Worm (Caenorhabditis elegans): ENCODE measurements around the gene nbs-1.

nbs-1 gene

DNA sequence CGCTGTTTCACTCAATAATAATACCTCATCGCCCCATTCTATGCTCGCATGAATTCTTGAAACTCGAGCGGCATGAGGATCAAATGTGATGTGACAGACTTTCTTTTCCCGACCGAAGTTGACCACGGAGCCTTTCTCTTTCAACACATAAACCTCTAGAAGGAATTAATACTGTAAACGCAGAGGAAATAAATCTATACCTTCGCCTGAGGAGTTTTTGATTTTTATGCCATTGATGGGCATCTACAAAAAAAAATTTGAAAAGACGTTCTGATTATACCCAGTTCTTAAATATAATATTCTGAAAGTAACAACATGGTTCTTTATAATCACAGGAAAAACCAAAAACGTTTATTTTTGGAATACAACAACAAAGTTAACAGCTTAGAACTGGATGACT is at the start of gene nbs-1:
TSS of gene nbs-1 (minus strand) at position 246 of the 400 bp plus-strand sequence.
- TF ChIP-seq nhr-237 (tag; optimal IDR thresholded peaks at IDR 0.05) (no peak), pha-4 (tag; optimal IDR thresholded peaks at IDR 0.05) (no peak), nhr-23 (tag; optimal IDR thresholded peaks at IDR 0.05) (no peak), skn-1 (tag; optimal IDR thresholded peaks at IDR 0.05) (no peak), unc-39 (tag; optimal IDR thresholded peaks at IDR 0.05) (no peak), nhr-12 (tag; optimal IDR thresholded peaks at IDR 0.05) (no peak), eor-1 (tag; optimal IDR thresholded peaks at IDR 0.05) (no peak), R02D3.7 (tag; optimal IDR thresholded peaks at IDR 0.05) (no peak), ZK546.5 (tag; optimal IDR thresholded peaks at IDR 0.05) (no peak), fkh-10 (GFP tag; optimal IDR thresholded peaks at IDR 0.05) (no peak)

- no peak for TF ChIP-seq unc-62 (GFP tag; optimal IDR thresholded peaks at IDR 0.05)
- no peak for TF ChIP-seq snpc-4 (tag; optimal IDR thresholded peaks at IDR 0.05)
Measured at ce11 chrII:11142571-11142970, 46.3 kb upstream of the nbs-1 start, which contains the start of gene arrd-6. TSS of gene arrd-6 (plus strand) at chrII:11142739.

DNA sequence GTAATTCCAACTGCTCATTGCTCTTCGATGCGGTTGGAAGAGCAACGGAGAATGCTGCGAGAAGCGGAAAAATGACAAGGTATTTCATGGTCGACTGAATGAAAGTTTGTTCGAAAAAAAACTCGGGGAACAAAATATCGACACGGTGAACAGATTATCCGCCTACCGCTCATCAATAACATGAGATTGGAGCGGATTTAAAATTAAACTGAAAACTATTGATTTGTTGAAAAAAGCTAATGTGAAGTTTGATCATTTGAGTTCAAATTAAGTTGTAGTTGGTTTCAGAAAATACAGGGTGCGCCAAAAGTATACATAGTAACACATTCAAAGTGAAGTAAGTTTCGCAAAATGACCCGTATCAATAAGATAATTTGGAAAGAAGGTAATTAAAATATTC is 43.9 kb upstream of the nbs-1 start, which contains the start of gene F40F8.4:
TSS of gene F40F8.4 (minus strand) at position 101 of the 400 bp plus-strand sequence.
- TF ChIP-seq tbx-2 (tag; optimal IDR thresholded peaks at IDR 0.05) (no peak), egl-5 (tag; optimal IDR thresholded peaks at IDR 0.05) (no peak), lin-39 (tag; optimal IDR thresholded peaks at IDR 0.05) (no peak), ceh-82 (tag; optimal IDR thresholded peaks at IDR 0.05) (no peak), ama-1 (optimal IDR thresholded peaks at IDR 0.05) (no peak), nhr-76 (tag; optimal IDR thresholded peaks at IDR 0.05) (no peak), pqm-1 (tag; optimal IDR thresholded peaks at IDR 0.05) (no peak)

DNA sequence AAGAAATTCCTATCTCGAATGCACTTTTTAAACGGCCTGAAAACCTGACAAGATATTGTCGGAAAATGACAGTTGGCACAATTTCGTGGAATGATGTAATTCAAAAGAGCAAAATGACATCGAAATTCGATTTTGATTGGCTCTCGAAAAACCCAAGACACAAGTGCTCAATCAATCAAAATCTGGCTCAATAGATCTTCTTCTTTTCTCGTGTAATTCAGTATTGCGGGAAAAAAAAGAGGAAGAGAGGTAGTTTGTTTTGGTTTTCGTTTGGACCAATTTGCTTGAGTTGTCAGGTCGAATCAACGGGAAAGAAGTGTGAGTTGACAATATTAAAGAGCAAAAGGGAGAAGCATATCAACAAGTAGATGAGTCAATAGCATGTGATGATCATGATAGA is 39.5 kb upstream of the nbs-1 start:
- no peak for TF ChIP-seq nhr-237 (tag; optimal IDR thresholded peaks at IDR 0.05)
- no peak for TF ChIP-seq skn-1 (tag; optimal IDR thresholded peaks at IDR 0.05)
- no peak for TF ChIP-seq ceh-28 (tag; optimal IDR thresholded peaks at IDR 0.05)
- TF ChIP-seq pha-4 (tag; optimal IDR thresholded peaks at IDR 0.05), result peak; percentile 32
- no peak for TF ChIP-seq daf-12 (tag; optimal IDR thresholded peaks at IDR 0.05)
- no peak for TF ChIP-seq ceh-82 (tag; optimal IDR thresholded peaks at IDR 0.05)
- TF ChIP-seq nfya-1 (tag; optimal IDR thresholded peaks at IDR 0.05; ENCODE audit: insufficient read depth), result peak; percentile 44
- TF ChIP-seq nhr-23 (tag; optimal IDR thresholded peaks at IDR 0.05), result no peak
- TF ChIP-seq egl-5 (tag; optimal IDR thresholded peaks at IDR 0.05), result peak; percentile 49
- no peak for TF ChIP-seq jun-1 (tag; optimal IDR thresholded peaks at IDR 0.05)
- no peak for TF ChIP-seq fos-1 (tag; optimal IDR thresholded peaks at IDR 0.05)
- TF ChIP-seq elt-2 (tag; optimal IDR thresholded peaks at IDR 0.05), result peak; percentile 39
- TF ChIP-seq pqm-1 (tag; optimal IDR thresholded peaks at IDR 0.05), result no peak
- no peak for TF ChIP-seq hmg-11 (tag; optimal IDR thresholded peaks at IDR 0.05)
- no peak for TF ChIP-seq ztf-4 (tag; optimal IDR thresholded peaks at IDR 0.05)
- TF ChIP-seq aly-2 (tag; optimal IDR thresholded peaks at IDR 0.05), result no peak
- TF ChIP-seq ztf-11 (tag; optimal IDR thresholded peaks at IDR 0.05), result no peak

- TF ChIP-seq ZK546.5 (tag; optimal IDR thresholded peaks at IDR 0.05), result no peak
- TF ChIP-seq nhr-23 (tag; optimal IDR thresholded peaks at IDR 0.05), result no peak
- TF ChIP-seq zag-1 (tag; optimal IDR thresholded peaks at IDR 0.05), result no peak
- no peak for TF ChIP-seq tbx-2 (tag; optimal IDR thresholded peaks at IDR 0.05)
- TF ChIP-seq ceh-16 (tag; optimal IDR thresholded peaks at IDR 0.05), result no peak
- no peak for TF ChIP-seq fkh-10 (GFP tag; optimal IDR thresholded peaks at IDR 0.05)
- TF ChIP-seq nhr-25 (tag; optimal IDR thresholded peaks at IDR 0.05), result no peak
- no peak for TF ChIP-seq nhr-76 (tag; optimal IDR thresholded peaks at IDR 0.05)
Measured at ce11 chrII:11134828-11135227, 38.5 kb upstream of the nbs-1 start, which contains the start of gene F40F8.5. TSS of gene F40F8.5 (minus strand) at chrII:11134928.

- TF ChIP-seq nhr-76 (tag; optimal IDR thresholded peaks at IDR 0.05) (no peak), ceh-9 (tag; optimal IDR thresholded peaks at IDR 0.05) (no peak), nhr-237 (tag; optimal IDR thresholded peaks at IDR 0.05) (no peak), ztf-11 (tag; optimal IDR thresholded peaks at IDR 0.05) (no peak), pqm-1 (tag; optimal IDR thresholded peaks at IDR 0.05) (no peak), ztf-4 (tag; optimal IDR thresholded peaks at IDR 0.05) (no peak), lsy-12 (tag; optimal IDR thresholded peaks at IDR 0.05) (no peak), tbx-2 (tag; optimal IDR thresholded peaks at IDR 0.05) (no peak), nhr-25 (tag; optimal IDR thresholded peaks at IDR 0.05) (no peak), snpc-4 (tag; optimal IDR thresholded peaks at IDR 0.05) (peak; percentile 8), ZK546.5 (tag; optimal IDR thresholded peaks at IDR 0.05) (no peak), fos-1 (tag; optimal IDR thresholded peaks at IDR 0.05) (no peak), nhr-23 (tag; optimal IDR thresholded peaks at IDR 0.05) (peak; percentile 53), ama-1 (optimal IDR thresholded peaks at IDR 0.05) (no peak), nhr-43 (tag; optimal IDR thresholded peaks at IDR 0.05; ENCODE audit: poor library complexity, severe bottlenecking) (no peak), mdl-1 (tag; optimal IDR thresholded peaks at IDR 0.05) (no peak), nhr-77 (tag; optimal IDR thresholded peaks at IDR 0.05) (no peak), eor-1 (tag; optimal IDR thresholded peaks at IDR 0.05) (no peak), ceh-16 (tag; optimal IDR thresholded peaks at IDR 0.05) (no peak), lin-15B (tag; optimal IDR thresholded peaks at IDR 0.05) (peak; percentile 47), zag-1 (tag; optimal IDR thresholded peaks at IDR 0.05) (no peak), sea-2 (GFP tag; optimal IDR thresholded peaks at IDR 0.05) (no peak), egl-27 (tag; optimal IDR thresholded peaks at IDR 0.05) (no peak), elt-3 (tag; optimal IDR thresholded peaks at IDR 0.05) (no peak), jun-1 (tag; optimal IDR thresholded peaks at IDR 0.05) (no peak), elt-2 (tag; optimal IDR thresholded peaks at IDR 0.05) (peak; percentile 18), daf-12 (tag; optimal IDR thresholded peaks at IDR 0.05) (no peak)
Measured at ce11 chrII:11132542-11132941, 36.3 kb upstream of the nbs-1 start, which contains the start of gene F40F8.11. TSS of gene F40F8.11 (minus strand) at chrII:11132590.
